Worm (Caenorhabditis elegans): ENCODE measurements around the gene ltah-1.1.
"Not testable (repeated sequence)": the region's sequence is repeated elsewhere in the genome, so short reads cannot be mapped to it uniquely, and the experiment has no call there.

ltah-1.1 gene

ce11 chrIV:12301161-12301560, 21.7 kb downstream of the ltah-1.1 start, which contains the start of gene oac-59:
oac-59 (minus strand) TSS chrIV:12301261.
- no peak for TF ChIP-seq ref-1 (GFP tag; conservative IDR thresholded peaks at IDR 0.05)
- TF ChIP-seq ztf-29 (GFP tag; IDR thresholded peaks at IDR 0.05): no peak
- no peak for TF ChIP-seq med-1 (GFP tag; optimal IDR thresholded peaks at IDR 0.05; ENCODE audit: insufficient read depth)
- no peak for TF ChIP-seq klf-2 (GFP tag; conservative IDR thresholded peaks at IDR 0.05)
- TF ChIP-seq flt-1 (GFP tag; IDR thresholded peaks at IDR 0.05): no peak
- TF ChIP-seq tab-1 (GFP tag; IDR thresholded peaks at IDR 0.05): no peak
- TF ChIP-seq ztf-23 (GFP tag; IDR thresholded peaks at IDR 0.05): no peak
- no peak for TF ChIP-seq cog-1 (tag; optimal IDR thresholded peaks at IDR 0.05)
- TF ChIP-seq T22C8.4 (GFP tag; IDR thresholded peaks at IDR 0.05): no peak

ce11 chrIV:12302885-12303284, 23.5 kb downstream of the ltah-1.1 start:
- TF ChIP-seq klf-2 (GFP tag; conservative IDR thresholded peaks at IDR 0.05): no peak

ce11 chrIV:12304750-12305149, 25.3 kb downstream of the ltah-1.1 start:
- TF ChIP-seq med-1 (GFP tag; optimal IDR thresholded peaks at IDR 0.05; ENCODE audit: insufficient read depth): no peak
- TF ChIP-seq ztf-29 (GFP tag; IDR thresholded peaks at IDR 0.05): no peak
- TF ChIP-seq T22C8.4 (GFP tag; IDR thresholded peaks at IDR 0.05): no peak
- TF ChIP-seq klf-2 (GFP tag; conservative IDR thresholded peaks at IDR 0.05): no peak
- TF ChIP-seq tab-1 (GFP tag; IDR thresholded peaks at IDR 0.05): no peak
- no peak for TF ChIP-seq ztf-23 (GFP tag; IDR thresholded peaks at IDR 0.05)
- TF ChIP-seq cog-1 (tag; optimal IDR thresholded peaks at IDR 0.05): no peak
- no peak for TF ChIP-seq flt-1 (GFP tag; IDR thresholded peaks at IDR 0.05)
- no peak for TF ChIP-seq ref-1 (GFP tag; conservative IDR thresholded peaks at IDR 0.05)

ce11 chrIV:12305956-12306355, 26.5 kb downstream of the ltah-1.1 start:
- TF ChIP-seq med-1 (GFP tag; optimal IDR thresholded peaks at IDR 0.05; ENCODE audit: insufficient read depth) (no peak), ref-1 (GFP tag; conservative IDR thresholded peaks at IDR 0.05) (no peak), ztf-23 (GFP tag; IDR thresholded peaks at IDR 0.05) (no peak), klf-2 (GFP tag; conservative IDR thresholded peaks at IDR 0.05) (no peak), T22C8.4 (GFP tag; IDR thresholded peaks at IDR 0.05) (no peak), cog-1 (tag; optimal IDR thresholded peaks at IDR 0.05) (no peak), ztf-29 (GFP tag; IDR thresholded peaks at IDR 0.05) (no peak), flt-1 (GFP tag; IDR thresholded peaks at IDR 0.05) (no peak), tab-1 (GFP tag; IDR thresholded peaks at IDR 0.05) (no peak)

ce11 chrIV:12307720-12308119, 28.3 kb downstream of the ltah-1.1 start, which contains the start of gene oac-57:
oac-57 (minus strand) TSS chrIV:12307820.
- no peak for TF ChIP-seq ztf-23 (GFP tag; IDR thresholded peaks at IDR 0.05)
- no peak for TF ChIP-seq med-1 (GFP tag; optimal IDR thresholded peaks at IDR 0.05; ENCODE audit: insufficient read depth)
- TF ChIP-seq klf-2 (GFP tag; conservative IDR thresholded peaks at IDR 0.05): no peak
- no peak for TF ChIP-seq ztf-29 (GFP tag; IDR thresholded peaks at IDR 0.05)
- no peak for TF ChIP-seq flt-1 (GFP tag; IDR thresholded peaks at IDR 0.05)
- TF ChIP-seq tab-1 (GFP tag; IDR thresholded peaks at IDR 0.05): no peak
- TF ChIP-seq T22C8.4 (GFP tag; IDR thresholded peaks at IDR 0.05): no peak

ce11 chrIV:12311597-12311996, 32.2 kb downstream of the ltah-1.1 start, which contains the start of gene oac-58:
oac-58 (minus strand) TSS chrIV:12311697.
- TF ChIP-seq med-1 (GFP tag; optimal IDR thresholded peaks at IDR 0.05; ENCODE audit: insufficient read depth) (no peak), klf-2 (GFP tag; conservative IDR thresholded peaks at IDR 0.05) (no peak), cog-1 (tag; optimal IDR thresholded peaks at IDR 0.05) (no peak), tab-1 (GFP tag; IDR thresholded peaks at IDR 0.05) (no peak), ref-1 (GFP tag; conservative IDR thresholded peaks at IDR 0.05) (no peak), T22C8.4 (GFP tag; IDR thresholded peaks at IDR 0.05) (no peak), flt-1 (GFP tag; IDR thresholded peaks at IDR 0.05) (no peak), ztf-23 (GFP tag; IDR thresholded peaks at IDR 0.05) (no peak), ztf-29 (GFP tag; IDR thresholded peaks at IDR 0.05) (no peak)

- TF ChIP-seq cog-1 (tag; optimal IDR thresholded peaks at IDR 0.05); med-1 (GFP tag; optimal IDR thresholded peaks at IDR 0.05; ENCODE audit: insufficient read depth); ztf-29 (GFP tag; IDR thresholded peaks at IDR 0.05): not testable (repeated sequence)
These were observed 47.5 kb downstream of the ltah-1.1 start, which contains the start of gene F19B6.3 for ce11 chrIV:12326932-12327331. F19B6.3 (plus strand) TSS chrIV:12327232.

ce11 chrIV:12330840-12331359, 51.5 kb downstream of the ltah-1.1 start, which contains the start of gene ufd-1:
ufd-1 (minus strand) TSS chrIV:12330890.
- TF ChIP-seq klf-2 (GFP tag; conservative IDR thresholded peaks at IDR 0.05): no peak
- no peak for TF ChIP-seq ztf-23 (GFP tag; IDR thresholded peaks at IDR 0.05)
- no peak for TF ChIP-seq tab-1 (GFP tag; IDR thresholded peaks at IDR 0.05)
